Worm (Caenorhabditis elegans): Measurements from ENCODE around the gene T28A8.4.

Gene T28A8.4

ce11 chrIII:13544593-13544992 lies 41.1 kb downstream of the T28A8.4 start:
- TF ChIP-seq sea-1 (GFP tag; conservative IDR thresholded peaks at IDR 0.05) = no peak
- no peak for TF ChIP-seq hnd-1 (tag; optimal IDR thresholded peaks at IDR 0.05)
- no peak for TF ChIP-seq scrt-1 (GFP tag; IDR thresholded peaks at IDR 0.05)
- TF ChIP-seq ceh-13 (GFP tag; optimal IDR thresholded peaks at IDR 0.05) = no peak
- no peak for TF ChIP-seq tra-4 (tag; optimal IDR thresholded peaks at IDR 0.05)
- TF ChIP-seq ceh-36 (tag; optimal IDR thresholded peaks at IDR 0.05) = no peak
- TF ChIP-seq hmg-4 (GFP tag; optimal IDR thresholded peaks at IDR 0.05) = no peak
- TF ChIP-seq tbx-11 (GFP tag; IDR thresholded peaks at IDR 0.05) = no peak
- no peak for TF ChIP-seq tbx-37 (GFP tag; conservative IDR thresholded peaks at IDR 0.05)
- TF ChIP-seq pes-1 (GFP tag; IDR thresholded peaks at IDR 0.05) = no peak
- TF ChIP-seq B0310.2 (tag; optimal IDR thresholded peaks at IDR 0.05) = no peak
- no peak for TF ChIP-seq aly-1 (tag; optimal IDR thresholded peaks at IDR 0.05)
- no peak for TF ChIP-seq ama-1 (optimal IDR thresholded peaks at IDR 0.05)
- no peak for TF ChIP-seq flt-1 (GFP tag; IDR thresholded peaks at IDR 0.05)
- TF ChIP-seq F13C5.2 (tag; optimal IDR thresholded peaks at IDR 0.05) = no peak
- TF ChIP-seq hmbx-1 (tag; optimal IDR thresholded peaks at IDR 0.05) = no peak

DNA sequence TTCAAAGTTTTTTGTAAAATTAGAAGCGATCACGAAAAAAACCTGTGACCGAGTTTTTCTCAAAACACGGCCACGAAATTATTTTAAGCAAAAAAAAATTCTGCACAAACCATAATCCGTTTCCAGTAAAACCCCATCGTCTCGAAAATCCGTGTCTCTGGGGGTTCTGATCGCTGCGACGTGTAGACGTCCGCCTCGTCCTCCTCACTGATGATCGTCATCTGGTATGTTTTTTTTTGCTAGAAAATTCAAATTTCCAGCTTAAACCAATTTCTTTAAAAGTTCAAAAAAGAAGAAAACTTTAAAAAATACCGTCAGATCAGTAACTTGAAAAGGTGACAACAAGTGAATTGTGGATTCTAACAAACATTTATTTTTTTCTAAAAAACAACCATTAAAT lies 43.1 kb downstream of the T28A8.4 start, which contains the start of gene Y76A2B.4:
Gene Y76A2B.4 (minus strand): TSS at position 241 of the 400 bp plus-strand sequence.
- TF ChIP-seq hmg-4 (GFP tag; optimal IDR thresholded peaks at IDR 0.05) = no peak
- no peak for TF ChIP-seq hnd-1 (tag; optimal IDR thresholded peaks at IDR 0.05)
- TF ChIP-seq tbx-37 (GFP tag; conservative IDR thresholded peaks at IDR 0.05) = no peak
- TF ChIP-seq hmbx-1 (tag; optimal IDR thresholded peaks at IDR 0.05) = no peak
- no peak for TF ChIP-seq flt-1 (GFP tag; IDR thresholded peaks at IDR 0.05)
- no peak for TF ChIP-seq sea-1 (GFP tag; conservative IDR thresholded peaks at IDR 0.05)
- TF ChIP-seq aly-1 (tag; optimal IDR thresholded peaks at IDR 0.05) = no peak
- TF ChIP-seq tra-4 (tag; optimal IDR thresholded peaks at IDR 0.05) = no peak
- no peak for TF ChIP-seq B0310.2 (tag; optimal IDR thresholded peaks at IDR 0.05)
- TF ChIP-seq ama-1 (optimal IDR thresholded peaks at IDR 0.05) = no peak
- TF ChIP-seq pes-1 (GFP tag; IDR thresholded peaks at IDR 0.05) = no peak
- TF ChIP-seq F13C5.2 (tag; optimal IDR thresholded peaks at IDR 0.05) = no peak
- no peak for TF ChIP-seq tbx-11 (GFP tag; IDR thresholded peaks at IDR 0.05)
- TF ChIP-seq ceh-36 (tag; optimal IDR thresholded peaks at IDR 0.05) = no peak
- TF ChIP-seq ceh-13 (GFP tag; optimal IDR thresholded peaks at IDR 0.05) = no peak

ce11 chrIII:13548982-13549381 lies 45.5 kb downstream of the T28A8.4 start, which contains the start of gene mmad-1:
Gene mmad-1, minus strand, starts transcription at chrIII:13549005.
- no peak for TF ChIP-seq F13C5.2 (tag; optimal IDR thresholded peaks at IDR 0.05)
- no peak for TF ChIP-seq ama-1 (optimal IDR thresholded peaks at IDR 0.05)
- TF ChIP-seq ceh-36 (tag; optimal IDR thresholded peaks at IDR 0.05) = no peak
- TF ChIP-seq pes-1 (GFP tag; IDR thresholded peaks at IDR 0.05) = no peak
- TF ChIP-seq ets-7 (tag; optimal IDR thresholded peaks at IDR 0.05) = no peak
- TF ChIP-seq ceh-13 (GFP tag; optimal IDR thresholded peaks at IDR 0.05) = no peak
- no peak for TF ChIP-seq aly-1 (tag; optimal IDR thresholded peaks at IDR 0.05)

ce11 chrIII:13549960-13550359 lies 46.5 kb downstream of the T28A8.4 start:
- TF ChIP-seq hnd-1 (tag; optimal IDR thresholded peaks at IDR 0.05) = no peak
- TF ChIP-seq hmg-4 (GFP tag; optimal IDR thresholded peaks at IDR 0.05) = no peak
- no peak for TF ChIP-seq ceh-13 (GFP tag; optimal IDR thresholded peaks at IDR 0.05)
- no peak for TF ChIP-seq scrt-1 (GFP tag; IDR thresholded peaks at IDR 0.05)
- TF ChIP-seq ama-1 (optimal IDR thresholded peaks at IDR 0.05) = no peak
- no peak for TF ChIP-seq pes-1 (GFP tag; IDR thresholded peaks at IDR 0.05)
- no peak for TF ChIP-seq ceh-36 (tag; optimal IDR thresholded peaks at IDR 0.05)
- TF ChIP-seq tbx-37 (GFP tag; conservative IDR thresholded peaks at IDR 0.05) = no peak
- TF ChIP-seq aly-1 (tag; optimal IDR thresholded peaks at IDR 0.05) = no peak
- no peak for TF ChIP-seq tbx-11 (GFP tag; IDR thresholded peaks at IDR 0.05)
- TF ChIP-seq B0310.2 (tag; optimal IDR thresholded peaks at IDR 0.05) = no peak
- no peak for TF ChIP-seq hmbx-1 (tag; optimal IDR thresholded peaks at IDR 0.05)
- TF ChIP-seq tra-4 (tag; optimal IDR thresholded peaks at IDR 0.05) = no peak
- no peak for TF ChIP-seq ets-7 (tag; optimal IDR thresholded peaks at IDR 0.05)
- no peak for TF ChIP-seq flt-1 (GFP tag; IDR thresholded peaks at IDR 0.05)
- TF ChIP-seq F13C5.2 (tag; optimal IDR thresholded peaks at IDR 0.05) = no peak
